Worm (Caenorhabditis elegans) whole organism, young adult: Measurements from ENCODE around the gene Y76B12C.3.

Source experiments
- C17E4.6 ChIP-seq: fragments of 200-800 bp; sonication (Bioruptor generic); IDR thresholded peaks from 2 replicates; pipeline ENCODE4 v1.3.6; 2022; ENCODE audit warnings: missing genetic modification reagents, missing genetic modification characterization, missing compliant biosample characterization
- D2030.7 ChIP-seq: fragments of 200-800 bp; sonication (Bioruptor generic); IDR thresholded peaks from 2 replicates; pipeline ENCODE4 v1.3.6; 2022; ENCODE audit warnings: missing genetic modification reagents, missing genetic modification characterization, missing compliant biosample characterization
- F39B2.1 ChIP-seq: fragments of 200-800 bp; sonication (Bioruptor generic); IDR thresholded peaks from 2 replicates; pipeline ENCODE4 v1.3.6; 2022; ENCODE audit warnings: missing genetic modification reagents, missing genetic modification characterization, missing compliant biosample characterization
- F49E8.2 ChIP-seq: sonication (generic microtip); optimal IDR thresholded peaks from 3 replicates; lab custom pipeline; 2017; ENCODE audit warnings: missing genetic modification characterization, mild to moderate bottlenecking, missing compliant biosample characterization, antibody characterized with exemption, moderate library complexity; ENCODE audit not compliant: insufficient read depth
- F57A8.1 ChIP-seq: fragments of 200-800 bp; sonication (Bioruptor generic); optimal IDR thresholded peaks from 2 replicates; lab custom pipeline; 2018; ENCODE audit warnings: mild to moderate bottlenecking, missing genetic modification characterization, moderate library complexity, missing compliant biosample characterization
- Y53F4B.3 ChIP-seq: fragments of 200-800 bp; sonication (Bioruptor generic); IDR thresholded peaks from 2 replicates; pipeline ENCODE4 v1.3.6; 2022; ENCODE audit warnings: missing genetic modification reagents, missing genetic modification characterization, missing compliant biosample characterization
- atf-7 ChIP-seq: sonication (generic microtip); optimal IDR thresholded peaks from 2 replicates; lab custom pipeline; 2017; ENCODE audit warnings: mild to moderate bottlenecking, missing genetic modification characterization, missing compliant biosample characterization
- athp-1 ChIP-seq: sonication (generic microtip); optimal IDR thresholded peaks from 2 replicates; lab custom pipeline; 2017; ENCODE audit warnings: mild to moderate bottlenecking, missing genetic modification characterization, missing compliant biosample characterization
- attf-3 ChIP-seq: fragments of 200-800 bp; sonication (Bioruptor generic); conservative IDR thresholded peaks from 2 replicates; pipeline ENCODE4 v1.3.6; 2022; ENCODE audit warnings: missing genetic modification reagents, missing genetic modification characterization, missing compliant biosample characterization
- ceh-58 ChIP-seq: fragments of 200-800 bp; sonication (Bioruptor generic); IDR thresholded peaks from 2 replicates; pipeline ENCODE4 v1.3.6; 2022; ENCODE audit warnings: missing genetic modification characterization, missing compliant biosample characterization
- ceh-91 ChIP-seq: fragments of 200-800 bp; sonication (Bioruptor generic); IDR thresholded peaks from 2 replicates; pipeline ENCODE4 v1.3.6; 2022; ENCODE audit warnings: missing genetic modification reagents, missing genetic modification characterization, missing compliant biosample characterization
- dpl-1 ChIP-seq: fragments of 150-350 bp; optimal IDR thresholded peaks from 2 replicates; lab custom pipeline; 2014; ENCODE audit warnings: missing biosample characterization, missing genetic modification reagents, missing genetic modification characterization
- efl-1 ChIP-seq: fragments of 150-350 bp; optimal IDR thresholded peaks from 2 replicates; lab custom pipeline; 2014; ENCODE audit warnings: missing biosample characterization, missing genetic modification reagents, missing genetic modification characterization
- egl-18 ChIP-seq: fragments of 200-800 bp; sonication (Bioruptor generic); IDR thresholded peaks from 2 replicates; pipeline ENCODE4 v1.3.6; 2022; ENCODE audit warnings: missing genetic modification reagents, missing genetic modification characterization, missing compliant biosample characterization
- ekl-4 ChIP-seq: fragments of 200-800 bp; sonication (Bioruptor generic); IDR thresholded peaks from 2 replicates; pipeline ENCODE4 v1.3.6; 2022; ENCODE audit warnings: missing genetic modification reagents, missing genetic modification characterization, missing compliant biosample characterization
- hrde-1 ChIP-seq: sonication (generic microtip); optimal IDR thresholded peaks from 2 replicates; lab custom pipeline; 2016; ENCODE audit warnings: missing genetic modification characterization, mild to moderate bottlenecking, missing compliant biosample characterization, moderate library complexity, missing genotype, missing genetic modification reagents, borderline replicate concordance
- let-526 ChIP-seq: fragments of 200-800 bp; sonication (Bioruptor generic); IDR thresholded peaks from 2 replicates; pipeline ENCODE4 v1.3.6; 2022; ENCODE audit warnings: missing genetic modification reagents, missing genetic modification characterization, missing compliant biosample characterization
- madf-6 ChIP-seq: fragments of 200-800 bp; sonication (Bioruptor generic); IDR thresholded peaks from 2 replicates; pipeline ENCODE4 v1.3.6; 2022; ENCODE audit warnings: missing genetic modification reagents, missing genetic modification characterization, missing compliant biosample characterization
- madf-8 ChIP-seq: fragments of 200-800 bp; sonication (Bioruptor generic); conservative IDR thresholded peaks from 2 replicates; pipeline ENCODE4 v1.3.6; 2022; ENCODE audit warnings: missing genetic modification reagents, missing genetic modification characterization, missing compliant biosample characterization
- mel-28 ChIP-seq: sonication (generic microtip); optimal IDR thresholded peaks from 2 replicates; lab custom pipeline; 2016; ENCODE audit warnings: borderline replicate concordance, mild to moderate bottlenecking, missing genetic modification characterization, missing compliant biosample characterization
- mes-4 ChIP-seq: sonication (generic microtip); optimal IDR thresholded peaks from 2 replicates; lab custom pipeline; 2016; ENCODE audit warnings: missing genotype, missing genetic modification characterization, missing compliant biosample characterization
- mxl-1 ChIP-seq: sonication (generic microtip); optimal IDR thresholded peaks from 2 replicates; lab custom pipeline; 2016; ENCODE audit warnings: missing genetic modification characterization, missing compliant biosample characterization
- nhr-179 ChIP-seq: sonication (generic microtip); optimal IDR thresholded peaks from 2 replicates; lab custom pipeline; 2016; ENCODE audit warnings: mild to moderate bottlenecking, missing genetic modification characterization, missing compliant biosample characterization
- rcor-1 ChIP-seq: fragments of 200-800 bp; sonication (Bioruptor generic); IDR thresholded peaks from 2 replicates; pipeline ENCODE4 v1.3.6; 2022; ENCODE audit warnings: missing genetic modification reagents, missing genetic modification characterization, missing compliant biosample characterization
- rpc-1 ChIP-seq, 2 experiments: fragments of 150-350 bp in 1 of 2; sonication (generic microtip) in 1 of 2; optimal IDR thresholded peaks; 2 replicates each; lab custom pipeline; 2014 to 2018; ENCODE audit warnings: missing biosample characterization in 1 of 2, missing genetic modification characterization in 1 of 2, missing genetic modification reagents in 1 of 2, missing genotype in 1 of 2
- snpc-4 ChIP-seq, 5 experiments: fragments of 150-350 bp in 1 of 5; sonication (generic microtip) in 4 of 5; optimal IDR thresholded peaks; 2 replicates each; lab custom pipeline; 2014 to 2018; ENCODE audit warnings: missing genetic modification characterization in 5 of 5, missing biosample characterization in 3 of 5, antibody characterized with exemption in 2 of 5, mild to moderate bottlenecking in 2 of 5, missing compliant biosample characterization in 2 of 5, missing genotype in 2 of 5, moderate library complexity in 2 of 5, missing genetic modification reagents in 1 of 5
- tbp1 ChIP-seq: fragments of 200-800 bp; sonication (Bioruptor generic); optimal IDR thresholded peaks from 2 replicates; lab custom pipeline; 2018; ENCODE audit warnings: mild to moderate bottlenecking, missing genetic modification characterization, missing compliant biosample characterization
- tbx-9 ChIP-seq: sonication (generic microtip); optimal IDR thresholded peaks from 2 replicates; lab custom pipeline; 2016; ENCODE audit warnings: borderline replicate concordance, missing genetic modification characterization, inconsistent platforms, missing compliant biosample characterization
- zfh-2 ChIP-seq: fragments of 200-800 bp; sonication (Bioruptor generic); conservative IDR thresholded peaks from 2 replicates; pipeline ENCODE4 v1.3.6; 2022; ENCODE audit warnings: missing genetic modification reagents, missing genetic modification characterization, missing compliant biosample characterization
- ztf-25 ChIP-seq: fragments of 200-800 bp; sonication (Bioruptor generic); IDR thresholded peaks from 2 replicates; pipeline ENCODE4 v1.3.6; 2022; ENCODE audit warnings: missing genetic modification reagents, missing genetic modification characterization, missing compliant biosample characterization
- ztf-28 ChIP-seq: fragments of 200-800 bp; sonication (Bioruptor generic); IDR thresholded peaks from 2 replicates; pipeline ENCODE4 v1.3.6; 2022; ENCODE audit warnings: missing genetic modification reagents, missing genetic modification characterization, missing compliant biosample characterization
- ztf-3 ChIP-seq: fragments of 200-800 bp; sonication (Bioruptor generic); optimal IDR thresholded peaks from 2 replicates; lab custom pipeline; 2018; ENCODE audit warnings: mild to moderate bottlenecking, missing genetic modification characterization, missing compliant biosample characterization

Y76B12C.3 gene

ce11 chrIV:1969353-1969752 is 4.2 kb upstream of the Y76B12C.3 start, which contains the start of gene Y48A5A.3 (continued):
- no peak for TF ChIP-seq ceh-91 (GFP tag; lab: Robert Waterston, UW)
- TF ChIP-seq zfh-2 = no peak
- TF ChIP-seq tbx-9 (tag; lab: Kevin White, UChicago) = no peak
- TF ChIP-seq mel-28 (tag; lab: Kevin White, UChicago) = no peak

ce11 chrIV:1970158-1970557 is 3.3 kb upstream of the Y76B12C.3 start:
- TF ChIP-seq madf-6 (GFP tag; lab: Robert Waterston, UW) (peak; percentile 8; the same call in 1 of the 2 replicates), tbx-9 (tag; lab: Kevin White, UChicago) (no peak), madf-8 (GFP tag; lab: Robert Waterston, UW) (0 out of 2 replicates have a peak, but pooled peaks have one; percentile 11), F49E8.2 (tag; lab: Kevin White, UChicago) (no peak), ekl-4 (GFP tag; lab: Robert Waterston, UW) (no peak), rcor-1 (GFP tag; lab: Robert Waterston, UW) (no peak), D2030.7 (no peak), attf-3 (GFP tag; lab: Robert Waterston, UW) (peak; percentile 75), F57A8.1 (GFP tag; lab: Kevin White, UChicago) (no peak), ztf-25 (GFP tag; lab: Robert Waterston, UW) (no peak), ztf-28 (no peak), ceh-91 (GFP tag; lab: Robert Waterston, UW) (0 out of 2 replicates have a peak, but pooled peaks have one; percentile 18), athp-1 (tag; lab: Kevin White, UChicago) (no peak), efl-1 (GFP tag; lab: Kevin White, UChicago) (peak; percentile 41), rpc-1 (optimal IDR thresholded peaks at IDR 0.05; lab: Kevin White, UChicago) (no peak), rpc-1 (tag; optimal IDR thresholded peaks at IDR 0.05; lab: Kevin White, UChicago) (no peak), dpl-1 (GFP tag; lab: Kevin White, UChicago) (no peak)

ce11 chrIV:1971078-1971477 is 2.4 kb upstream of the Y76B12C.3 start:
- TF ChIP-seq dpl-1 (GFP tag; lab: Kevin White, UChicago) = no peak
- TF ChIP-seq egl-18 (GFP tag; lab: Robert Waterston, UW) = no peak
- no peak for TF ChIP-seq mxl-1 (tag; lab: Kevin White, UChicago)
- no peak for TF ChIP-seq snpc-4 (GFP tag; optimal IDR thresholded peaks at IDR 0.05; lab: Kevin White, UChicago)
- no peak for TF ChIP-seq snpc-4 (tag; optimal IDR thresholded peaks at IDR 0.05; lab: Kevin White, UChicago)
- no peak for TF ChIP-seq nhr-179 (tag; lab: Kevin White, UChicago)
- TF ChIP-seq let-526 (GFP tag; lab: Robert Waterston, UW) = no peak
- TF ChIP-seq atf-7 (tag; lab: Kevin White, UChicago) = no peak
- no peak for TF ChIP-seq F39B2.1 (GFP tag; lab: Robert Waterston, UW)
- TF ChIP-seq tbp1 = no peak
- no peak for TF ChIP-seq Y53F4B.3 (GFP tag; lab: Robert Waterston, UW)
- TF ChIP-seq mes-4 (tag; lab: Kevin White, UChicago) = no peak
- TF ChIP-seq ztf-3 = no peak
- no peak for TF ChIP-seq ceh-58 (GFP tag; lab: Robert Waterston, UW)
- TF ChIP-seq C17E4.6 (GFP tag; lab: Robert Waterston, UW) = no peak

- TF ChIP-seq hrde-1 (tag; lab: Kevin White, UChicago) = no peak
These were observed 1.2 kb upstream of the Y76B12C.3 start, which contains the start of gene Y76B12C.4 for ce11 chrIV:1972271-1972670. TSS of gene Y76B12C.4 (minus strand) at chrIV:1972371.
